Fruit fly (Drosophila melanogaster) Kc167 (cell line): Measurements from ENCODE around the gene Mal-B1.

Source experiments
- Myc ChIP-seq: fragments of >200 bp; optimal IDR thresholded peaks from 2 replicates; lab custom pipeline; 2017; ENCODE audit warnings: missing external identifiers
- Sin3A ChIP-seq: fragments of >200 bp; optimal IDR thresholded peaks from 2 replicates; lab custom pipeline; 2018; ENCODE audit warnings: missing external identifiers
- h ChIP-seq: fragments of >200 bp; optimal IDR thresholded peaks from 3 replicates; lab custom pipeline; 2018; ENCODE audit warnings: missing external identifiers
- insv ChIP-seq: fragments of >200 bp; optimal IDR thresholded peaks from 3 replicates; lab custom pipeline; 2018; ENCODE audit warnings: missing external identifiers
- psq ChIP-seq: fragments of >200 bp; optimal IDR thresholded peaks from 2 replicates; lab custom pipeline; 2017; ENCODE audit warnings: missing external identifiers
- ttk ChIP-seq: sonication (Bioruptor generic); optimal IDR thresholded peaks from 2 replicates; lab custom pipeline; 2017; ENCODE audit warnings: missing external identifiers

- TF ChIP-seq ttk (lab: Kevin White, UChicago) (no peak), Sin3A (lab: Kevin White, UChicago) (no peak), insv (lab: Kevin White, UChicago) (no peak), h (no peak), psq (lab: Kevin White, UChicago) (no peak), Myc (lab: Kevin White, UChicago) (no peak)
These were observed 34.0 kb upstream of the Mal-B1 start for dm6 chr2L:11812781-11813664.
